Fruit fly (Drosophila melanogaster) Kc167 (cell line): ENCODE measurements around the gene RpL34a.

Experiments used
- Myc ChIP-seq: fragments of >200 bp; optimal IDR thresholded peaks from 2 replicates; lab custom pipeline; 2017; ENCODE audit warnings: missing external identifiers
- Sin3A ChIP-seq: fragments of >200 bp; optimal IDR thresholded peaks from 2 replicates; lab custom pipeline; 2018; ENCODE audit warnings: missing external identifiers
- h ChIP-seq: fragments of >200 bp; optimal IDR thresholded peaks from 3 replicates; lab custom pipeline; 2018; ENCODE audit warnings: missing external identifiers
- insv ChIP-seq: fragments of >200 bp; optimal IDR thresholded peaks from 3 replicates; lab custom pipeline; 2018; ENCODE audit warnings: missing external identifiers
- psq ChIP-seq: fragments of >200 bp; optimal IDR thresholded peaks from 2 replicates; lab custom pipeline; 2017; ENCODE audit warnings: missing external identifiers
- ttk ChIP-seq: sonication (Bioruptor generic); optimal IDR thresholded peaks from 2 replicates; lab custom pipeline; 2017; ENCODE audit warnings: missing external identifiers

The RpL34a gene

dm6 chr3R:26041417-26042101 lies 17.5 kb downstream of the RpL34a start, which contains the start of gene gro:
Gene gro, plus strand, starts transcription at chr3R:26041736.
- TF ChIP-seq ttk (lab: Kevin White, UChicago) (no peak), psq (lab: Kevin White, UChicago) (no peak), insv (lab: Kevin White, UChicago) (no peak), h (lab: Kevin White, UChicago) (no peak), Myc (lab: Kevin White, UChicago) (no peak), Sin3A (lab: Kevin White, UChicago) (no peak)

- TF ChIP-seq Sin3A (lab: Kevin White, UChicago), result no peak
- no peak for TF ChIP-seq h (lab: Kevin White, UChicago)
- TF ChIP-seq Myc (lab: Kevin White, UChicago), result no peak
- no peak for TF ChIP-seq insv (lab: Kevin White, UChicago)
- TF ChIP-seq ttk (lab: Kevin White, UChicago), result no peak
- TF ChIP-seq psq (lab: Kevin White, UChicago), result no peak
These were observed 19.2 kb downstream of the RpL34a start for dm6 chr3R:26039793-26040335.

DNA sequence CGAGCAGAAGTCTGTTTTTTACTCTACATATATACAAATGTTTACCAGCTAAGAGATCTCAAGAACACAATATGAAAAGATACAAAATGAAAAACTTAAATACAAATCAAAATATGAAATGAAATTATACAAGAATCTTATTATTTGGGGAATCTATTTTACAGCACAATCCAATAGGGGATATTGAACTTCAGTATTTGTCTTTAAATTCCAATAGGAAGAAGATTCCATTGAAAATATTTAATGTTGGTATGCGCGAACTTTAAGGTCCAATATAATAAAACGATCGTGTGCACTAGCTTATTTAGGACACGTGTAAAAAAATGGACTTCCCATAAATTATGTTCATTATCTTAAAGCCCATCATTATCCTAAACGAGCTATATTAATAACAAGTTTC lies 21.2 kb downstream of the RpL34a start:
- no peak for TF ChIP-seq Sin3A (lab: Kevin White, UChicago)
- TF ChIP-seq insv (lab: Kevin White, UChicago), result no peak
- TF ChIP-seq psq (lab: Kevin White, UChicago), result no peak
- TF ChIP-seq ttk (lab: Kevin White, UChicago), result no peak
- no peak for TF ChIP-seq h (lab: Kevin White, UChicago)
- TF ChIP-seq Myc (lab: Kevin White, UChicago), result no peak

DNA sequence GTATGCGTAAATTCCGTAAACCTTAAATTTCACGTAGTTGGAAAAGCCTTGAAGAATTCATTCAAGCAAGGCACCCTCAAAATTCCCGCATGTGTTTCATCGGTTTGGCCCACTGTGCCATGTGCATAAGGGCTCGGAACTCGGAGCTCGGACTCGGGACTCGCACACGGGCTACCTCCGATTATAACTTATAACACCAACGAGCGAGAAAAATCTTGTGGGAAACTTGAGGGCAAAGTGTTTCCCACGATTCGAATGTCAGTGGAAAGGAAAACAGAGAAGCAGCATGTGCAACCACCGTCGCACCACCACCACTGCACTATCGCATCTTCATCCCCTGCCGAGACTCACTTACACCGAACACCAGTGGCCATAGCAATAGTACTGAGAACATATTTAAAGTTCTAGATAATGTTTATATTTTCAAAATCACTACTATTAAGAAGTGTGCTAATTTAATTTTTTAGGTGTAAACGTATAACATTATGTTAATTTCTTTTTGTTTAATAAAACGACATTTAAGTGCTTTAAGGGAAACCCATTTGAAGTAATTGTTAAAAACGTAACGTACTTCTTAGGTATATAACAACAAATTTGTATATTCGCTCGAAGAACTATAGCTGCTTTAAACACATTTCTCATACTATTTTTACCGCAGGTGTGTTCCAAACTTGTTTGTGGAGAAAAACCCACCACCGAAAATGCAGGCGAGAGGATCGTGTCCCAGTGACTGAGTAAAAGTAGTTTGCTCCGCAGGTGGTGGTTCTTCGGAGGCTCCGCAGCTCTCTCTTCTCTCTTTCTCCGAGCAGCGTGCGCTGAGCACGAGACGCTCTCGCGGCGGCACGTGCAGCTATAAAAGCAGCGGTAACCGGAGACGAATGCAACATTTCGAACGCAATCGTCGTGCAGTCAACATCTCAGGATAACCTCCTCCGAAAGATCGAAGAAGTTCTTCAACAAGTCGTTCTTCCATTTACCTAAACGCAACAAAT lies 22.6 kb downstream of the RpL34a start:
- TF ChIP-seq Sin3A (lab: Kevin White, UChicago) (no peak), h (lab: Kevin White, UChicago) (no peak), psq (lab: Kevin White, UChicago) (no peak), ttk (lab: Kevin White, UChicago) (no peak), Myc (lab: Kevin White, UChicago) (no peak), insv (lab: Kevin White, UChicago) (no peak)

DNA sequence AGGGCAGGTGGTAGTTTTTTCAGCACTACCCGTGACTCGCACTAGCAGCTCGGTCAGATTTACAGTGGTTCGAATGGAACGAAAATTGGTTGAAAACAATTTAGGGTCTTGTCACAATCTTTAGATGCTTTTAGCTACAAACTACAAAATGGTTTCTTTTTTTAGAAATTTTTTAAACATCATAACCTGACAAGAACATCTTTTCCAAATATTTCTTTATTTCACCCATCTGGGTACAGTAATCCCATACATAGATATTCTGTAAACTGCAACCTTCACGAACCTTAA lies 23.8 kb downstream of the RpL34a start:
- TF ChIP-seq insv (lab: Kevin White, UChicago), result no peak
- no peak for TF ChIP-seq Myc (lab: Kevin White, UChicago)
- no peak for TF ChIP-seq ttk (lab: Kevin White, UChicago)
- no peak for TF ChIP-seq psq (lab: Kevin White, UChicago)
- TF ChIP-seq h (lab: Kevin White, UChicago), result no peak
- TF ChIP-seq Sin3A (lab: Kevin White, UChicago), result no peak

DNA sequence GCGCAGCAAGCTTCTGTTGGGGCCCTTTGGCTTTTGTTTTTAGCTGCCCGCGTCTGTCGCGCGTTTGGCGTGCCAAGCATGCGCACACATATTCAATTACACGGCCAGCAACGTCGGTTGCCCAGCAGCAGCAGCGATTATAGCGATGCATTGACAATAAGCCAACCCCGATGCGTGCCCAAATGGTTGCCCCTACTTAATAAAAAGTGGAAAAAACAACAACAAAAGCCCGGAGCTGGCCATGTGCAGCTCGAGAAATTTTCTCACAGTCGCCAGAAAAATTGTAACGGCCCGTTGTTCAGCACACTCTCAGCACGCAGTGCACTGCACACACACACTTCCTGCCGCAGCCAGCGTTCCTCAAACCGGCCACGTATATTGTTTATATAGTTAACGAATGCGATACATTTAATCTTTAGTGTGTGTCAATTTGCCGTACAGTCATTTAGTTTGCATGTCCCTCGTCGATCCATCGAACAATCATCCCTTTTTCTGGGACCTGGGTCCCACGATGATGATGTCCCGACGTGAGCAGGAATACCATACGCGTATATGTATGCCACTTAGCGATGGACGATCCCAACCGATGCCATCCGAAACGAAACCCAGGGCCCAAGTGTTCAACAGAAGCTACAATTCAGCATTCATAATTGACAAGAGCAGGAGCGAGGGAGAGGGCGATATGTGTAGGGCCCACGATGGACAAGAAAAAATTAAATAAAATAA lies 24.3 kb downstream of the RpL34a start:
- TF ChIP-seq insv (lab: Kevin White, UChicago) (no peak), ttk (lab: Kevin White, UChicago) (no peak)

DNA sequence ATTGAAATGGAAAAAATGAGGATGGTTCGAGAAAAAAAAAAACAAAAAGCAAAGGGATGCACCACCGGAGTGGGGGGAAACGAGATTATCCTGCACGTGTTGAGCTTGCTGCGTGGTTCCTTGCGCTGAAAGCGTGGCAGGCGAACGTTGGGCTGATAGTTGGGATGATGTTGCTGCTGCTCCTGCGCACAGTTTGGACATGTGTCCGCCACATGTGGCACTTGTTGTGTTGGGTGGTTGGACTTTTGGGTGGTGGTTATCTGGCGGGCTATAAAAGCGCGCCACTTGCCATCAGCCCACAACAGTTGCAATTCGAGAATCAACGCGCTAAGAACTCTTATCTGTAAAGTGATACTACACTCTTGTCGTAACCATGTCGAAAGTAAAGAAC lies 26.5 kb downstream of the RpL34a start:
- TF ChIP-seq ttk (lab: Kevin White, UChicago) (no peak), insv (lab: Kevin White, UChicago) (no peak), Myc (lab: Kevin White, UChicago) (no peak), Sin3A (lab: Kevin White, UChicago) (no peak), h (lab: Kevin White, UChicago) (no peak), psq (lab: Kevin White, UChicago) (no peak)

DNA sequence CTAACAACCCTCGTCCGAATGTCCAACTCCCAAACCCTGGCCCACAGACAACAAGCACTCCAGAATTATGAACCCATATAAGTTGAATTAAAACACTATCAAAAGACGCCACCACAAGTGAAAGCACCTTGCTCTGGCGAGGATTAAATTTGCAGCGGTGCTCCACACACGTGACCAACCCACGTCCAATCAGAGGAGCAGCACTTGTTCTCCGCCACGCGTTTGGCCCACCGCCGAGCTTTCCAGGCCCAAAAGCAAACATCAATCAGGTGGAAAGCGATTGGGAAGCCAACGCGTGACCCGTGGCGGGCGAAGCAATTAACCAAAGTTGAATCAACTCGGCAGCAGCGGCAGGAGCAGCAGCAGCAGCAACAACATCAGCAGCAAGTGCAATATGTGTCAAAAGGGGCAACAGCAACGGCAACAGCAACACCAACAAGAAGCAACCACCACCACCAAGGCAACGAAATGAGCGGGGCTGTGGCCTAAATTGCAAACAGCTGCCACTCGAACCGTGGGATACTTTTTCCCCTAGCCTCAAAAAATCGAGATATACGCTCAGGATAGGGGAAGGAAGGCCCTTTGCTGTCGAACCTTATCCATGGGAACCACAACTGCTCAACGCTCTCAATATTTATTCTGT lies 27.0 kb downstream of the RpL34a start:
- TF ChIP-seq psq (lab: Kevin White, UChicago) (no peak), Sin3A (lab: Kevin White, UChicago) (no peak), ttk (lab: Kevin White, UChicago) (no peak), Myc (lab: Kevin White, UChicago) (no peak), insv (lab: Kevin White, UChicago) (no peak), h (lab: Kevin White, UChicago) (no peak)

- TF ChIP-seq ttk (lab: Kevin White, UChicago), result no peak
- TF ChIP-seq Myc (lab: Kevin White, UChicago), result no peak
- TF ChIP-seq h (lab: Kevin White, UChicago), result no peak
- no peak for TF ChIP-seq Sin3A (lab: Kevin White, UChicago)
- no peak for TF ChIP-seq insv (lab: Kevin White, UChicago)
- no peak for TF ChIP-seq psq (lab: Kevin White, UChicago)
These were observed 28.5 kb downstream of the RpL34a start for dm6 chr3R:26030562-26030961.

dm6 chr3R:26027903-26028302 lies 31.2 kb downstream of the RpL34a start:
- no peak for TF ChIP-seq insv (lab: Kevin White, UChicago)
- TF ChIP-seq h (lab: Kevin White, UChicago), result no peak
- TF ChIP-seq psq (lab: Kevin White, UChicago), result no peak
- no peak for TF ChIP-seq Sin3A (lab: Kevin White, UChicago)
- TF ChIP-seq Myc (lab: Kevin White, UChicago), result no peak
- TF ChIP-seq ttk (lab: Kevin White, UChicago), result no peak
